Fruit fly (Drosophila melanogaster): ENCODE results near the gene CG44290.

The CG44290 gene

dm6 chr3R:27440628-27441027, at the start of gene CG44290:
TSS of gene CG44290 (minus strand) at chr3R:27440944.
- TF ChIP-seq Myc (optimal IDR thresholded peaks at IDR 0.05) (no peak), insv (optimal IDR thresholded peaks at IDR 0.05) (no peak), h (optimal IDR thresholded peaks at IDR 0.05) (no peak), Sin3A (optimal IDR thresholded peaks at IDR 0.05) (no peak), ttk (optimal IDR thresholded peaks at IDR 0.05) (no peak), psq (optimal IDR thresholded peaks at IDR 0.05) (no peak)

DNA sequence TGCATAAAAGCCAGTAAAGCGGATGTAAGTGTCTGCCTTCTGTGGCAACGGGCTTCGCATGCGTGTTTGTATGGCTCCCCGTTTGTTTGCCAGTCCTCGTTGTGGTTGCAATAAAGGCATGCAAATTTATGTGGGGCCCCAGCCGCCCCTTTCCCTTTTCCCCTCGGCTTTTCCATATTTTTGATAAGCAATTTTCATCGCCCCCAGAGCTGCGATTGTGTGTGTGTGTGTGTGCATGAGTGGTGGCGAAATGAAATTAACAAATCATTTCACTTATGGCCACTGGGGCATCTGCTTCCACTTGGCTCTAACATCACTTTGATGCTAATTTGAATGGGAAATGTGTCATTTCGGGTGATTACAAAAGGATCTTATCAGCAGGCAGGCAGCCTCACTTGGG, 46.9 kb upstream of the CG44290 start, which contains the start of gene Gr98a:
Gr98a (plus strand) TSS at position 301 of the 400 bp plus-strand sequence.
- no peak for TF ChIP-seq ttk (optimal IDR thresholded peaks at IDR 0.05)
- no peak for TF ChIP-seq Sin3A (optimal IDR thresholded peaks at IDR 0.05)
- no peak for TF ChIP-seq Myc (optimal IDR thresholded peaks at IDR 0.05)
- TF ChIP-seq h (optimal IDR thresholded peaks at IDR 0.05) = no peak
- no peak for TF ChIP-seq psq (optimal IDR thresholded peaks at IDR 0.05)
- no peak for TF ChIP-seq insv (optimal IDR thresholded peaks at IDR 0.05)

DNA sequence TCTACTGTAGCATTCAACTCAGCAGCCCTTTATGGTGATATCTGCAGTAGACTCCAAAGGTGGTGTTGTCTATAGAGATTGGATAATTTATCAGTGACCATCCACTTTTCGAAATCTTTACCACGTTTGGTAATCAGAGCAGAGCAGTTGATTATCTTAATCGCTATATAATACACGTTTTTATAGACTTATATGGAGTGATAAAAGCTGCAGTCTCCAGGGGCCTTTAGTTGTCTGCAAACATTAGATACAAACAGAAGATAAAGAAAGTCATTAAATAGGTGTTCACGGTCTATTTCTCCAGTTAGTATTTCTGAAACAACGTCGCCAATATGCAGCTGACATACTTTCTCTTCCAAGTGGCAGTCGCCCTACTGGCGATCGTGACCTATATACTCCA, 37.6 kb upstream of the CG44290 start, which contains the start of gene Cyp6a18:
Cyp6a18 (plus strand) TSS at position 301 of the 400 bp plus-strand sequence.
- TF ChIP-seq Sin3A (optimal IDR thresholded peaks at IDR 0.05) (no peak), psq (optimal IDR thresholded peaks at IDR 0.05) (no peak), Myc (optimal IDR thresholded peaks at IDR 0.05) (no peak), ttk (optimal IDR thresholded peaks at IDR 0.05) (no peak), h (optimal IDR thresholded peaks at IDR 0.05) (no peak), insv (optimal IDR thresholded peaks at IDR 0.05) (no peak)

- no peak for TF ChIP-seq insv (optimal IDR thresholded peaks at IDR 0.05)
Measured at dm6 chr3R:27477507-27477906, 36.8 kb upstream of the CG44290 start.

- TF ChIP-seq insv (optimal IDR thresholded peaks at IDR 0.05) (no peak), Myc (optimal IDR thresholded peaks at IDR 0.05) (no peak), h (optimal IDR thresholded peaks at IDR 0.05) (no peak), psq (optimal IDR thresholded peaks at IDR 0.05) (no peak), Sin3A (optimal IDR thresholded peaks at IDR 0.05) (no peak)
Measured at dm6 chr3R:27463889-27464288, 23.1 kb upstream of the CG44290 start, which contains the start of gene CG13978. TSS of gene CG13978 (plus strand) at chr3R:27464189.

dm6 chr3R:27462917-27463316, 22.2 kb upstream of the CG44290 start:
- TF ChIP-seq insv (optimal IDR thresholded peaks at IDR 0.05) (no peak), h (optimal IDR thresholded peaks at IDR 0.05) (no peak), psq (optimal IDR thresholded peaks at IDR 0.05) (no peak), Myc (optimal IDR thresholded peaks at IDR 0.05) (no peak), Sin3A (optimal IDR thresholded peaks at IDR 0.05) (no peak), ttk (optimal IDR thresholded peaks at IDR 0.05) (no peak)

dm6 chr3R:27445311-27445710, 4.6 kb upstream of the CG44290 start:
- no peak for TF ChIP-seq insv (optimal IDR thresholded peaks at IDR 0.05)
- TF ChIP-seq ttk (optimal IDR thresholded peaks at IDR 0.05) = no peak
- no peak for TF ChIP-seq Myc (optimal IDR thresholded peaks at IDR 0.05)
- TF ChIP-seq Sin3A (optimal IDR thresholded peaks at IDR 0.05) = no peak
- no peak for TF ChIP-seq psq (optimal IDR thresholded peaks at IDR 0.05)
- TF ChIP-seq h (optimal IDR thresholded peaks at IDR 0.05) = no peak

DNA sequence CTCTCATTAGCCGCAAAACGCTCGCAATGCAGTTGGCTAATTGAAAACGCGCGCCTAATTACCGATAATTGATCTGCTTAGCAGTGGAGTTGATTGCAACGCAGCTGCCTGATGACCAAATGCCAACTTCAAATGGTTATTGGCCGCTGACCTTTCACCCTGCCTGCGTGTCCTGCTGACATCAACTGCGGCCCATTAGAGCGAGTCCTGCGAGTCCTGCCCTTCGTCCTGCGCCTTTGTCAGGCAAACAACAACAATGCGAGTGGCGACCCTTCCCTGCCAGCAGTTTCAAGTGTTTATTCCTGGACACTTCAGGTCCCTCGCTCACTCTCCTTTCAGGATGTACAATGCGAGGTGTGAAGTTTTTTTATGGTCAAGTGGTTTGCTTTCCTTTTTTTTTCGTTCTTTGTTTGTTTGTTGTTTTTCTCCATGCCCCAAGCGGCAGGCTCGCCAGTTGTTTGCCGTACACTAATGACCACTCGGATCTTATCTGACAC, 1.8 kb upstream of the CG44290 start:
- TF ChIP-seq ttk (optimal IDR thresholded peaks at IDR 0.05) = no peak
- no peak for TF ChIP-seq h (optimal IDR thresholded peaks at IDR 0.05)

DNA sequence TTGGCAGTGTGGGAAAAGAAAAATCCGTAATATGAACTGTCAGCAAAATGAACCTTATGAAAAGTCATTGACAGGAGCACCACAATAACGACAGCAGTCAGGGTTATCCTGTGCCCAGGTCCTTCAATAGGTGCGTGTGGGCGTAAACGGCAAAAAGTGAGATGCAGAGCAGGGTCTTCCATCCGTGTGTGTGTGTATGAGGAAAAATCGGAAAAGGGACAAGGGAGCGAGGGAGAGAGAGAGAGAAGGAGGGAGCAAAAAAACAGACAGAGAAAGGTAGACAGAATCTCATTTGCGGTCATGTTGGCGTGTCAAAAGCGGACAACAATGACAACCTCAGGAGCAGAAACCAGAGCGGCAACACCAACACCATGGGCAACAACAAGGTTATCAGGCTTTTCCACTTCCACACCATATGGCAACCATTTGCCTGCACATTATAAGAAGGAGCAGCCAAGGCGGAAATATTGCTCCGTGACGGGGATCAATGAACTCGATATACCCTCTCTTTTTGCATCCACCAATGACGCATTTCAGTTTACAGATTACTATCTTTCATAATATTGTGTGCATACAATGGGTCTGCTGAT, 570 bp upstream of the CG44290 start:
- TF ChIP-seq h (optimal IDR thresholded peaks at IDR 0.05) (no peak), insv (optimal IDR thresholded peaks at IDR 0.05) (no peak), ttk (optimal IDR thresholded peaks at IDR 0.05) (no peak), psq (optimal IDR thresholded peaks at IDR 0.05) (no peak), Sin3A (optimal IDR thresholded peaks at IDR 0.05) (no peak), Myc (optimal IDR thresholded peaks at IDR 0.05) (no peak)

- TF ChIP-seq Myc (optimal IDR thresholded peaks at IDR 0.05) (no peak), psq (optimal IDR thresholded peaks at IDR 0.05) (no peak)
Measured at dm6 chr3R:27440012-27440411, 732 bp downstream of the CG44290 start, which contains the start of gene CG43447. TSS of gene CG43447 (plus strand) at chr3R:27440312.

DNA sequence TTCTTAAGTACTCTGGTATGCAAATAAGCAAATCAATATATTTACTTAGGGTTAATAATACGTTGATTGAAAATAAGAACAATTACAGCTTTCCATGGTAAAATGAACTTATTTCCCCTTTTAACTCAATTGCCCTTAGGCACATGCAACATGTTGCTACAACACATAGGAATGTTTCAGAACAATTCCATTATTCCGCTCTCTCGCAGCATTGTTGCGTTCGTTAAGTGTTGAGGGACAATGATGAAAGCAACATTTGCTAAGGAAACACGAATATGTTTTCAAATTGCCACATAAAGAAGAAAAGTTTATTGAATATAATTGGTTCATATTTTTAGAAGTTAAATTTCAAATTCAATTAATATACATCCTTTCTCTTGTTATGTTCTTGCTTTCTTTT, 2.4 kb downstream of the CG44290 start:
- TF ChIP-seq Myc (optimal IDR thresholded peaks at IDR 0.05) = no peak
- no peak for TF ChIP-seq h (optimal IDR thresholded peaks at IDR 0.05)
- TF ChIP-seq psq (optimal IDR thresholded peaks at IDR 0.05) = no peak
- TF ChIP-seq insv (optimal IDR thresholded peaks at IDR 0.05) = no peak
- no peak for TF ChIP-seq ttk (optimal IDR thresholded peaks at IDR 0.05)
- TF ChIP-seq Sin3A (optimal IDR thresholded peaks at IDR 0.05) = no peak

- no peak for TF ChIP-seq ttk (optimal IDR thresholded peaks at IDR 0.05)
- no peak for TF ChIP-seq psq (optimal IDR thresholded peaks at IDR 0.05)
- TF ChIP-seq insv (optimal IDR thresholded peaks at IDR 0.05) = no peak
- TF ChIP-seq Sin3A (optimal IDR thresholded peaks at IDR 0.05) = no peak
- TF ChIP-seq h (optimal IDR thresholded peaks at IDR 0.05) = no peak
- no peak for TF ChIP-seq Myc (optimal IDR thresholded peaks at IDR 0.05)
Measured at dm6 chr3R:27437308-27437707, 3.4 kb downstream of the CG44290 start, which contains the start of gene side. TSS of gene side (minus strand) at chr3R:27437482.

DNA sequence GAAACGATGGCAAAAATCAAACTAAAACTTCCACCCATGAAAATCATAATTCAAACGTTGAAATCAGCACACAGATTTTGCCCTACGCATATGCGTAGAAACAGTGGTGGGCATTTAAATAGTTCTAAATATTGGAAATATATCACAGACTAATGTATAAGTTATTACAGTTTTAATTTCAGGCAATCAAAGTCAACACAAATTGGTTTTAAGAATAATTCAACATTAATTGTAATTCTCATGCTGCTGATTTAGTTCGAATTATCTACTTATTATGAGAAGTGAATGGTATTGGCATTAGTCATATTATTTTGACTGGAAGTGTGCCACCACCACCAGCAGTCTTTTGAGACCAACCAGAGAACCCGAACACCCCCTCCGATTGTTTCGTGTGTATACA, 14.0 kb downstream of the CG44290 start:
- no peak for TF ChIP-seq Sin3A (optimal IDR thresholded peaks at IDR 0.05)
- no peak for TF ChIP-seq insv (optimal IDR thresholded peaks at IDR 0.05)
- no peak for TF ChIP-seq ttk (optimal IDR thresholded peaks at IDR 0.05)
- no peak for TF ChIP-seq h (optimal IDR thresholded peaks at IDR 0.05)
- no peak for TF ChIP-seq Myc (optimal IDR thresholded peaks at IDR 0.05)
